Worm (Caenorhabditis elegans) whole organism, young adult: ENCODE data around the gene Y67A10A.3.

Experiments used
- C17E4.6 ChIP-seq: fragments of 200-800 bp; sonication (Bioruptor generic); IDR thresholded peaks from 2 replicates; pipeline ENCODE4 v1.3.6; 2022; ENCODE audit warnings: missing genetic modification reagents, missing genetic modification characterization, missing compliant biosample characterization
- D2030.7 ChIP-seq: fragments of 200-800 bp; sonication (Bioruptor generic); IDR thresholded peaks from 2 replicates; pipeline ENCODE4 v1.3.6; 2022; ENCODE audit warnings: missing genetic modification reagents, missing genetic modification characterization, missing compliant biosample characterization
- F10E7.11 ChIP-seq: sonication (generic microtip); optimal IDR thresholded peaks from 2 replicates; lab custom pipeline; 2017; ENCODE audit warnings: mild to moderate bottlenecking, missing genetic modification characterization, moderate library complexity, missing compliant biosample characterization
- F22D6.2 ChIP-seq: sonication (generic microtip); optimal IDR thresholded peaks from 2 replicates; lab custom pipeline; 2016; ENCODE audit warnings: mild to moderate bottlenecking, missing genetic modification characterization, missing compliant biosample characterization
- F23B12.7 ChIP-seq: sonication (generic microtip); optimal IDR thresholded peaks from 2 replicates; lab custom pipeline; 2017; ENCODE audit warnings: missing genetic modification characterization, mild to moderate bottlenecking, missing compliant biosample characterization, antibody characterized with exemption, moderate library complexity; ENCODE audit not compliant: insufficient read depth
- F33H1.4 ChIP-seq: fragments of 200-800 bp; sonication (Bioruptor generic); IDR thresholded peaks from 2 replicates; pipeline ENCODE4 v1.3.6; 2022; ENCODE audit warnings: missing genetic modification reagents, missing genetic modification characterization, missing compliant biosample characterization
- F37B4.10 ChIP-seq: fragments of 200-800 bp; sonication (Bioruptor generic); IDR thresholded peaks from 2 replicates; pipeline ENCODE4 v1.3.6; 2022; ENCODE audit warnings: missing genetic modification characterization, missing compliant biosample characterization
- F49E8.2 ChIP-seq: sonication (generic microtip); optimal IDR thresholded peaks from 3 replicates; lab custom pipeline; 2017; ENCODE audit warnings: missing genetic modification characterization, mild to moderate bottlenecking, missing compliant biosample characterization, antibody characterized with exemption, moderate library complexity; ENCODE audit not compliant: insufficient read depth
- F57A8.1 ChIP-seq: fragments of 200-800 bp; sonication (Bioruptor generic); optimal IDR thresholded peaks from 2 replicates; lab custom pipeline; 2018; ENCODE audit warnings: mild to moderate bottlenecking, missing genetic modification characterization, moderate library complexity, missing compliant biosample characterization
- atf-7 ChIP-seq: sonication (generic microtip); optimal IDR thresholded peaks from 2 replicates; lab custom pipeline; 2017; ENCODE audit warnings: mild to moderate bottlenecking, missing genetic modification characterization, missing compliant biosample characterization
- athp-1 ChIP-seq: sonication (generic microtip); optimal IDR thresholded peaks from 2 replicates; lab custom pipeline; 2017; ENCODE audit warnings: mild to moderate bottlenecking, missing genetic modification characterization, missing compliant biosample characterization
- attf-6 ChIP-seq: fragments of 200-800 bp; sonication (Bioruptor generic); IDR thresholded peaks from 2 replicates; pipeline ENCODE4 v1.3.6; 2022; ENCODE audit warnings: missing genetic modification reagents, missing genetic modification characterization, missing compliant biosample characterization
- bed-2 ChIP-seq: fragments of 200-800 bp; sonication (Bioruptor generic); IDR thresholded peaks from 2 replicates; pipeline ENCODE4 v1.3.6; 2022; ENCODE audit warnings: missing genetic modification reagents, missing genetic modification characterization, missing compliant biosample characterization
- cebp-1 ChIP-seq, 2 experiments: fragments of 200-800 bp in 1 of 2; sonication (Bioruptor generic) in 1 of 2; sonication (generic microtip) in 1 of 2; IDR thresholded peaks in 1 of 2; optimal IDR thresholded peaks in 1 of 2; 2 replicates each; pipeline versions ENCODE4 v1.3.6 to Lab custom; 2017 to 2022; ENCODE audit warnings: missing compliant biosample characterization in 2 of 2, missing genetic modification characterization in 2 of 2, mild to moderate bottlenecking in 1 of 2, missing genetic modification reagents in 1 of 2, moderate library complexity in 1 of 2
- ceh-91 ChIP-seq: fragments of 200-800 bp; sonication (Bioruptor generic); IDR thresholded peaks from 2 replicates; pipeline ENCODE4 v1.3.6; 2022; ENCODE audit warnings: missing genetic modification reagents, missing genetic modification characterization, missing compliant biosample characterization
- dpl-1 ChIP-seq: fragments of 150-350 bp; optimal IDR thresholded peaks from 2 replicates; lab custom pipeline; 2014; ENCODE audit warnings: missing biosample characterization, missing genetic modification reagents, missing genetic modification characterization
- egrh-3 ChIP-seq: fragments of 200-800 bp; sonication (Bioruptor generic); IDR thresholded peaks from 2 replicates; pipeline ENCODE4 v1.3.6; 2022; ENCODE audit warnings: missing genetic modification reagents, missing genetic modification characterization, missing compliant biosample characterization
- gei-17 ChIP-seq: fragments of 200-800 bp; sonication (Bioruptor generic); optimal IDR thresholded peaks from 2 replicates; lab custom pipeline; 2018; ENCODE audit warnings: mild to moderate bottlenecking, missing genetic modification characterization, missing compliant biosample characterization
- hlh-12 ChIP-seq: sonication (generic microtip); optimal IDR thresholded peaks from 2 replicates; lab custom pipeline; 2016; ENCODE audit warnings: missing genetic modification characterization, missing compliant biosample characterization
- hmg-20 ChIP-seq: fragments of 200-800 bp; sonication (Bioruptor generic); IDR thresholded peaks from 2 replicates; pipeline ENCODE4 v1.3.6; 2022; ENCODE audit warnings: missing genetic modification reagents, missing genetic modification characterization, missing compliant biosample characterization
- lag-1 ChIP-seq: fragments of 200-800 bp; sonication (Bioruptor generic); IDR thresholded peaks from 2 replicates; pipeline ENCODE4 v1.3.6; 2022; ENCODE audit warnings: missing genetic modification reagents, missing genetic modification characterization, missing compliant biosample characterization
- madf-3 ChIP-seq: fragments of 200-800 bp; sonication (Bioruptor generic); IDR thresholded peaks from 2 replicates; pipeline ENCODE4 v1.3.6; 2022; ENCODE audit warnings: missing genetic modification reagents, missing genetic modification characterization, missing compliant biosample characterization
- mel-28 ChIP-seq: sonication (generic microtip); optimal IDR thresholded peaks from 2 replicates; lab custom pipeline; 2016; ENCODE audit warnings: borderline replicate concordance, mild to moderate bottlenecking, missing genetic modification characterization, missing compliant biosample characterization
- mes-4 ChIP-seq: sonication (generic microtip); optimal IDR thresholded peaks from 2 replicates; lab custom pipeline; 2016; ENCODE audit warnings: missing genotype, missing genetic modification characterization, missing compliant biosample characterization
- nfya-1 ChIP-seq: sonication (generic microtip); optimal IDR thresholded peaks from 2 replicates; lab custom pipeline; 2017; ENCODE audit warnings: antibody characterized with exemption, missing compliant biosample characterization, missing genetic modification characterization, borderline replicate concordance; ENCODE audit not compliant: insufficient read depth
- nfya-2 ChIP-seq: fragments of 200-800 bp; sonication (Bioruptor generic); IDR thresholded peaks from 2 replicates; pipeline ENCODE4 v1.3.6; 2022; ENCODE audit warnings: missing genetic modification reagents, missing genetic modification characterization, missing compliant biosample characterization
- nhr-80 ChIP-seq: sonication (generic microtip); optimal IDR thresholded peaks from 2 replicates; lab custom pipeline; 2016; ENCODE audit warnings: missing genetic modification characterization, missing compliant biosample characterization
- pbrm-1 ChIP-seq: fragments of 200-800 bp; sonication (Bioruptor generic); IDR thresholded peaks from 2 replicates; pipeline ENCODE4 v1.3.6; 2022; ENCODE audit warnings: missing genetic modification reagents, missing genetic modification characterization, missing compliant biosample characterization
- rcor-1 ChIP-seq: fragments of 200-800 bp; sonication (Bioruptor generic); IDR thresholded peaks from 2 replicates; pipeline ENCODE4 v1.3.6; 2022; ENCODE audit warnings: missing genetic modification reagents, missing genetic modification characterization, missing compliant biosample characterization
- rec-8 ChIP-seq, 2 experiments: sonication (generic microtip); optimal IDR thresholded peaks; 2 replicates each; lab custom pipeline; 2016; ENCODE audit warnings: mild to moderate bottlenecking in 2 of 2, missing genetic modification characterization in 2 of 2, missing genetic modification reagents in 2 of 2, missing genotype in 2 of 2, missing biosample characterization in 1 of 2, missing compliant biosample characterization in 1 of 2, moderate library complexity in 1 of 2
- repo-1 ChIP-seq: sonication (generic microtip); optimal IDR thresholded peaks from 2 replicates; lab custom pipeline; 2017; ENCODE audit warnings: mild to moderate bottlenecking, missing genetic modification characterization, missing compliant biosample characterization
- rpc-1 ChIP-seq, 2 experiments: fragments of 150-350 bp in 1 of 2; sonication (generic microtip) in 1 of 2; optimal IDR thresholded peaks; 2 replicates each; lab custom pipeline; 2014 to 2018; ENCODE audit warnings: missing biosample characterization in 1 of 2, missing genetic modification characterization in 1 of 2, missing genetic modification reagents in 1 of 2, missing genotype in 1 of 2
- snpc-3.4 ChIP-seq: sonication (generic microtip); optimal IDR thresholded peaks from 2 replicates; lab custom pipeline; 2017; ENCODE audit warnings: missing genetic modification characterization, mild to moderate bottlenecking, missing compliant biosample characterization, antibody characterized with exemption, moderate library complexity, missing genotype, missing genetic modification reagents
- snpc-4 ChIP-seq, 5 experiments: fragments of 150-350 bp in 1 of 5; sonication (generic microtip) in 4 of 5; optimal IDR thresholded peaks; 2 replicates each; lab custom pipeline; 2014 to 2018; ENCODE audit warnings: missing genetic modification characterization in 5 of 5, missing biosample characterization in 3 of 5, antibody characterized with exemption in 2 of 5, mild to moderate bottlenecking in 2 of 5, missing compliant biosample characterization in 2 of 5, missing genotype in 2 of 5, moderate library complexity in 2 of 5, missing genetic modification reagents in 1 of 5
- tbp1 ChIP-seq: fragments of 200-800 bp; sonication (Bioruptor generic); optimal IDR thresholded peaks from 2 replicates; lab custom pipeline; 2018; ENCODE audit warnings: mild to moderate bottlenecking, missing genetic modification characterization, missing compliant biosample characterization
- tbx-9 ChIP-seq: sonication (generic microtip); optimal IDR thresholded peaks from 2 replicates; lab custom pipeline; 2016; ENCODE audit warnings: borderline replicate concordance, missing genetic modification characterization, inconsistent platforms, missing compliant biosample characterization
- tlf-1 ChIP-seq: fragments of 200-800 bp; sonication (Bioruptor generic); optimal IDR thresholded peaks from 2 replicates; lab custom pipeline; 2018; ENCODE audit warnings: mild to moderate bottlenecking, missing genetic modification characterization, missing compliant biosample characterization
- ztf-25 ChIP-seq: fragments of 200-800 bp; sonication (Bioruptor generic); IDR thresholded peaks from 2 replicates; pipeline ENCODE4 v1.3.6; 2022; ENCODE audit warnings: missing genetic modification reagents, missing genetic modification characterization, missing compliant biosample characterization

Y67A10A.3 gene

ce11 chrIV:14334359-14334758, at the start of gene Y67A10A.3:
Gene Y67A10A.3 (minus strand): TSS chrIV:14334459.
- TF ChIP-seq ztf-25 (no peak), F37B4.10 (GFP tag; lab: Robert Waterston, UW) (no peak), rpc-1 (optimal IDR thresholded peaks at IDR 0.05; lab: Kevin White, UChicago) (no peak), rpc-1 (tag; optimal IDR thresholded peaks at IDR 0.05; lab: Kevin White, UChicago) (no peak), repo-1 (tag; lab: Kevin White, UChicago) (no peak), rec-8 (tag; optimal IDR thresholded peaks at IDR 0.05; lab: Kevin White, UChicago) (no peak), rcor-1 (GFP tag; lab: Robert Waterston, UW) (no peak), F23B12.7 (tag; lab: Kevin White, UChicago) (no peak), bed-2 (GFP tag; lab: Robert Waterston, UW) (no peak), D2030.7 (GFP tag; lab: Robert Waterston, UW) (no peak), F57A8.1 (GFP tag; lab: Kevin White, UChicago) (no peak), nfya-2 (GFP tag; lab: Robert Waterston, UW) (no peak)

ce11 chrIV:14383474-14383873, 49.2 kb upstream of the Y67A10A.3 start, which contains the start of gene paqr-3:
Gene paqr-3 (minus strand): TSS chrIV:14383683.
- TF ChIP-seq F49E8.2 (tag; lab: Kevin White, UChicago) (no peak), snpc-4 (GFP tag; optimal IDR thresholded peaks at IDR 0.05; lab: Kevin White, UChicago) (no peak), snpc-4 (tag; optimal IDR thresholded peaks at IDR 0.05; lab: Kevin White, UChicago) (peak in 2 of 4 experiments; percentile 32 to 57), attf-6 (GFP tag; lab: Robert Waterston, UW) (peak; percentile 81)

- TF ChIP-seq madf-3 (GFP tag; lab: Robert Waterston, UW): no peak
- no peak for TF ChIP-seq tlf-1
- TF ChIP-seq mes-4 (tag; lab: Kevin White, UChicago): no peak
- no peak for TF ChIP-seq hlh-12
- no peak for TF ChIP-seq D2030.7 (GFP tag; lab: Robert Waterston, UW)
- TF ChIP-seq tbx-9 (tag; lab: Kevin White, UChicago): no peak
- TF ChIP-seq F33H1.4 (GFP tag; lab: Robert Waterston, UW): no peak
- no peak for TF ChIP-seq gei-17
- TF ChIP-seq nfya-1 (tag; lab: Kevin White, UChicago): no peak
- TF ChIP-seq pbrm-1 (GFP tag; lab: Robert Waterston, UW): no peak
- no peak for TF ChIP-seq egrh-3 (GFP tag; lab: Robert Waterston, UW)
- TF ChIP-seq F10E7.11 (tag; lab: Kevin White, UChicago): no peak
- TF ChIP-seq dpl-1 (GFP tag; lab: Kevin White, UChicago): no peak
- no peak for TF ChIP-seq F22D6.2 (tag; lab: Kevin White, UChicago)
- no peak for TF ChIP-seq rec-8 (tag; optimal IDR thresholded peaks at IDR 0.05; lab: Kevin White, UChicago)
- no peak for TF ChIP-seq atf-7 (tag; lab: Kevin White, UChicago)
- TF ChIP-seq athp-1 (tag; lab: Kevin White, UChicago): no peak
Measured at ce11 chrIV:14379191-14379590, 44.9 kb upstream of the Y67A10A.3 start.

ce11 chrIV:14377850-14378249, 43.6 kb upstream of the Y67A10A.3 start:
- no peak for TF ChIP-seq C17E4.6 (GFP tag; lab: Robert Waterston, UW)
- no peak for TF ChIP-seq hmg-20
- no peak for TF ChIP-seq cebp-1 (GFP tag; IDR thresholded peaks at IDR 0.05; lab: Robert Waterston, UW)
- TF ChIP-seq cebp-1 (tag; optimal IDR thresholded peaks at IDR 0.05; lab: Kevin White, UChicago): no peak
- no peak for TF ChIP-seq nhr-80
- no peak for TF ChIP-seq lag-1 (GFP tag; lab: Robert Waterston, UW)
- no peak for TF ChIP-seq ceh-91 (GFP tag; lab: Robert Waterston, UW)
- no peak for TF ChIP-seq hlh-12
- no peak for TF ChIP-seq snpc-3.4 (tag; lab: Kevin White, UChicago)
- TF ChIP-seq tbp1 (GFP tag; lab: Kevin White, UChicago): no peak
- TF ChIP-seq mel-28 (tag; lab: Kevin White, UChicago): no peak
